Worm (Caenorhabditis elegans): ENCODE measurements around the gene oig-4.

DNA sequence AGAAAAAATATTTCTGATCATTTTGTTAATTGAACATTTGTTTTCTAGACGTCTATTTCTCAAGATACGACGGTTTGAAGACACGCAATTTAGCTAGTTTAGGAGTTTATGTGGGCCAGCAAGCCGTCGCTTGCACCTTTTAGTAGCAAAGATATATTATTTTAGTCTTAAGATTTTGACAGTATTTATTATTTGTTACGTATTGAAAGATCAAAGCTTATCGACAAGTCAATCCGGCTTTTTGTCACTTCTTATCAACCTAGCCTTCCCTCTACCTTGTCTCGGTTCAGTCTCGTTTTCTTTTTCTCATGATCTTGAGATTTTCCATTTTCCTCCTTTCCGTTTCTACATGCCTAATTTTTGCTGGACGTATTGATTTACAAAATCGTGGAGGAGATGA is 39.2 kb upstream of the oig-4 start, which contains the start of gene F35D2.2:
- TF ChIP-seq lin-13 (tag; optimal IDR thresholded peaks at IDR 0.05) (no peak), nhr-28 (tag; optimal IDR thresholded peaks at IDR 0.05) (no peak), cnd-1 (tag; optimal IDR thresholded peaks at IDR 0.05) (no peak), sem-2 (GFP tag; optimal IDR thresholded peaks at IDR 0.05) (no peak), nhr-76 (tag; optimal IDR thresholded peaks at IDR 0.05) (no peak), nhr-2 (tag; optimal IDR thresholded peaks at IDR 0.05) (no peak), unc-62 (GFP tag; optimal IDR thresholded peaks at IDR 0.05) (no peak)
